Fruit fly (Drosophila melanogaster) whole organism, embryonic: ENCODE measurements around the gene CG11839.

ENCODE experiments used
- Awh ChIP-seq: fragments of 200-800 bp; sonication (Bioruptor generic); IDR thresholded peaks from 2 replicates; pipeline ENCODE4, ENCODE4 v1.3.6; 2022; ENCODE audit warnings: missing biosample characterization, missing genetic modification characterization
- CG10147 ChIP-seq: fragments of 200-800 bp; sonication (Bioruptor generic); optimal IDR thresholded peaks from 2 replicates; lab custom pipeline; 2019; ENCODE audit warnings: missing biosample characterization, mild to moderate bottlenecking, missing genetic modification characterization, moderate library complexity
- CG12659 ChIP-seq: fragments of 200-800 bp; sonication (Bioruptor generic); optimal IDR thresholded peaks from 3 replicates; lab custom pipeline; 2017; ENCODE audit warnings: mild to moderate bottlenecking, missing biosample characterization, missing genetic modification reagents, missing genetic modification characterization
- CG13624 ChIP-seq: fragments of 200-800 bp; sonication (Bioruptor generic); optimal IDR thresholded peaks from 2 replicates; lab custom pipeline; 2016; ENCODE audit warnings: missing biosample characterization, missing genetic modification characterization
- CG14014 ChIP-seq: fragments of 200-800 bp; sonication (Bioruptor generic); IDR thresholded peaks from 2 replicates; pipeline ENCODE4 v1.3.6; 2022; ENCODE audit warnings: missing biosample characterization, missing genetic modification characterization
- CG14050 ChIP-seq: fragments of 200-800 bp; sonication (Bioruptor generic); IDR thresholded peaks from 3 replicates; pipeline ENCODE4 v1.3.6; 2022; ENCODE audit warnings: missing biosample characterization, missing genetic modification characterization
- CG14441 ChIP-seq: fragments of 200-800 bp; sonication (Bioruptor generic); IDR thresholded peaks from 2 replicates; pipeline ENCODE4 v1.3.6; 2022; ENCODE audit warnings: missing biosample characterization, missing genetic modification characterization
- CG15696 ChIP-seq: fragments of 200-800 bp; sonication (Bioruptor generic); optimal IDR thresholded peaks from 2 replicates; lab custom pipeline; 2019; ENCODE audit warnings: missing biosample characterization, mild to moderate bottlenecking, missing genetic modification characterization, moderate library complexity
- CG1603 ChIP-seq: fragments of 200-800 bp; sonication (Bioruptor generic); optimal IDR thresholded peaks from 2 replicates; lab custom pipeline; 2019; ENCODE audit warnings: missing biosample characterization, mild to moderate bottlenecking, missing genetic modification characterization, moderate library complexity
- CG16813 ChIP-seq: fragments of 200-800 bp; sonication (Bioruptor generic); IDR thresholded peaks from 3 replicates; pipeline ENCODE4 v1.3.6; 2022; ENCODE audit warnings: missing biosample characterization, missing genetic modification characterization; ENCODE audit not compliant: partially characterized antibody
- CG17361 ChIP-seq: fragments of 200-800 bp; sonication (Bioruptor generic); IDR thresholded peaks from 3 replicates; pipeline ENCODE4 v1.3.6; 2022; ENCODE audit warnings: missing biosample characterization, missing genetic modification characterization
- CG18476 ChIP-seq: fragments of 200-800 bp; sonication (Bioruptor generic); optimal IDR thresholded peaks from 2 replicates; lab custom pipeline; 2016; ENCODE audit warnings: missing biosample characterization, mild to moderate bottlenecking, missing genetic modification characterization
- CG3065 ChIP-seq: fragments of 200-800 bp; sonication (Bioruptor generic); optimal IDR thresholded peaks from 2 replicates; lab custom pipeline; 2016; ENCODE audit warnings: missing biosample characterization, missing genetic modification characterization
- CG3407 ChIP-seq: fragments of 200-800 bp; sonication (Bioruptor generic); optimal IDR thresholded peaks from 2 replicates; lab custom pipeline; 2018; ENCODE audit warnings: missing biosample characterization, mild to moderate bottlenecking, missing genetic modification characterization
- CG4617 ChIP-seq: fragments of 200-800 bp; sonication (Bioruptor generic); optimal IDR thresholded peaks from 3 replicates; lab custom pipeline; 2016; ENCODE audit warnings: missing biosample characterization, missing genetic modification characterization, borderline replicate concordance
- CG4854 ChIP-seq: fragments of 200-800 bp; sonication (Bioruptor generic); optimal IDR thresholded peaks from 2 replicates; lab custom pipeline; 2016; ENCODE audit warnings: missing biosample characterization, missing genetic modification characterization, inconsistent platforms
- CG8281 ChIP-seq: fragments of 200-800 bp; sonication (Bioruptor generic); optimal IDR thresholded peaks from 2 replicates; lab custom pipeline; 2018; ENCODE audit warnings: missing biosample characterization, mild to moderate bottlenecking, missing genetic modification characterization, moderate library complexity
- CG9727 ChIP-seq: fragments of 200-800 bp; sonication (Bioruptor generic); optimal IDR thresholded peaks from 3 replicates; lab custom pipeline; 2017; ENCODE audit warnings: missing biosample characterization, mild to moderate bottlenecking, missing genetic modification characterization
- CG9797 ChIP-seq: fragments of 200-800 bp; sonication (Bioruptor generic); optimal IDR thresholded peaks from 3 replicates; lab custom pipeline; 2018; ENCODE audit warnings: missing biosample characterization, mild to moderate bottlenecking, missing genetic modification characterization
- CoRest ChIP-seq: fragments of 200-800 bp; sonication (Bioruptor generic); optimal IDR thresholded peaks from 3 replicates; lab custom pipeline; 2018; ENCODE audit warnings: missing biosample characterization, mild to moderate bottlenecking, missing genetic modification characterization, moderate library complexity
- CrebB ChIP-seq: fragments of 200-800 bp; sonication (Bioruptor generic); optimal IDR thresholded peaks from 3 replicates; lab custom pipeline; 2018; ENCODE audit warnings: missing biosample characterization, mild to moderate bottlenecking, missing genetic modification characterization
- D19A ChIP-seq: fragments of 200-800 bp; optimal IDR thresholded peaks from 3 replicates; lab custom pipeline; 2019; ENCODE audit warnings: missing biosample characterization, mild to moderate bottlenecking, missing genetic modification characterization, moderate library complexity
- Fer3 ChIP-seq: fragments of 200-800 bp; sonication (Bioruptor generic); optimal IDR thresholded peaks from 2 replicates; lab custom pipeline; 2018; ENCODE audit warnings: missing biosample characterization, mild to moderate bottlenecking, missing genetic modification characterization, moderate library complexity
- Lhr ChIP-seq: fragments of 200-800 bp; sonication (Bioruptor generic); optimal IDR thresholded peaks from 3 replicates; lab custom pipeline; 2017; ENCODE audit warnings: mild to moderate bottlenecking, missing biosample characterization, missing genetic modification reagents, missing genetic modification characterization
- MBD-R2 ChIP-seq: fragments of 200-800 bp; sonication (Bioruptor generic); IDR thresholded peaks from 2 replicates; pipeline ENCODE4 v1.3.6; 2022; ENCODE audit warnings: missing biosample characterization, missing genetic modification characterization
- NC2α ChIP-seq: fragments of 200-800 bp; sonication (Bioruptor generic); optimal IDR thresholded peaks from 2 replicates; lab custom pipeline; 2016; ENCODE audit warnings: missing biosample characterization, missing genetic modification characterization
- PHDP ChIP-seq: fragments of 200-800 bp; sonication (Bioruptor generic); optimal IDR thresholded peaks from 3 replicates; lab custom pipeline; 2018; ENCODE audit warnings: missing biosample characterization, mild to moderate bottlenecking, missing genetic modification characterization, moderate library complexity
- Sry-δ ChIP-seq: fragments of 200-800 bp; sonication (Bioruptor generic); optimal IDR thresholded peaks from 2 replicates; lab custom pipeline; 2016; ENCODE audit warnings: missing biosample characterization, missing genetic modification characterization
- bbx ChIP-seq: fragments of 200-800 bp; sonication (Bioruptor generic); IDR thresholded peaks from 2 replicates; pipeline ENCODE4 v1.3.6; 2022; ENCODE audit warnings: missing biosample characterization, missing genetic modification characterization; ENCODE audit not compliant: partially characterized antibody
- ci ChIP-seq: fragments of 200-800 bp; sonication (Bioruptor generic); IDR thresholded peaks from 3 replicates; pipeline ENCODE4 v1.3.6; 2022; ENCODE audit warnings: missing biosample characterization, missing genetic modification characterization
- ems ChIP-seq: fragments of 200-800 bp; sonication (Bioruptor generic); optimal IDR thresholded peaks from 3 replicates; lab custom pipeline; 2016; ENCODE audit warnings: missing biosample characterization, missing genetic modification characterization
- exex ChIP-seq: fragments of 200-800 bp; sonication (Bioruptor generic); optimal IDR thresholded peaks from 4 replicates; lab custom pipeline; 2018; ENCODE audit warnings: missing biosample characterization, mild to moderate bottlenecking, missing genetic modification characterization, moderate library complexity
- grn ChIP-seq: fragments of 200-800 bp; sonication (Bioruptor generic); optimal IDR thresholded peaks from 3 replicates; lab custom pipeline; 2017; ENCODE audit warnings: missing biosample characterization, missing genetic modification characterization
- jigr1 ChIP-seq: fragments of 200-800 bp; sonication (Bioruptor generic); IDR thresholded peaks from 3 replicates; pipeline ENCODE4 v1.3.6; 2022; ENCODE audit warnings: missing biosample characterization, missing genetic modification characterization
- jing ChIP-seq: fragments of 200-800 bp; sonication (Bioruptor generic); optimal IDR thresholded peaks from 2 replicates; lab custom pipeline; 2018; ENCODE audit warnings: missing biosample characterization, mild to moderate bottlenecking, missing genetic modification characterization
- klu ChIP-seq: fragments of 200-800 bp; sonication (Bioruptor generic); IDR thresholded peaks from 2 replicates; pipeline ENCODE4 v1.3.6; 2022; ENCODE audit warnings: missing biosample characterization, missing genetic modification characterization
- lmd ChIP-seq: fragments of 200-800 bp; sonication (Bioruptor generic); IDR thresholded peaks from 2 replicates; pipeline ENCODE4 v1.3.6; 2022; ENCODE audit warnings: missing biosample characterization, missing genetic modification characterization
- lola ChIP-seq, 3 experiments: fragments of >200 bp in 2 of 3; fragments of 200-800 bp in 1 of 3; sonication (Bioruptor generic) in 1 of 3; optimal IDR thresholded peaks; 2 replicates each; lab custom pipeline; 2017 to 2019; ENCODE audit warnings: missing biosample characterization in 3 of 3, missing genetic modification characterization in 3 of 3, mild to moderate bottlenecking in 1 of 3, moderate library complexity in 1 of 3
- nmo ChIP-seq: fragments of 200-800 bp; sonication (Bioruptor generic); optimal IDR thresholded peaks from 2 replicates; lab custom pipeline; 2018; ENCODE audit warnings: missing biosample characterization, mild to moderate bottlenecking, missing genetic modification characterization, moderate library complexity
- nom ChIP-seq: fragments of 200-800 bp; sonication (Bioruptor generic); optimal IDR thresholded peaks from 2 replicates; lab custom pipeline; 2017; ENCODE audit warnings: missing biosample characterization, missing genetic modification characterization, mild to moderate bottlenecking, moderate library complexity, missing genetic modification reagents
- odd ChIP-seq: fragments of 200-800 bp; sonication (Bioruptor generic); optimal IDR thresholded peaks from 2 replicates; lab custom pipeline; 2017; ENCODE audit warnings: missing biosample characterization, mild to moderate bottlenecking, missing genetic modification characterization
- prd ChIP-seq, 3 experiments: fragments of >200 bp in 2 of 3; fragments of 200-800 bp in 1 of 3; sonication (Bioruptor generic) in 1 of 3; optimal IDR thresholded peaks in 2 of 3; IDR thresholded peaks in 1 of 3; 2 replicates in 2 of 3; 3 replicates in 1 of 3; pipeline versions ENCODE4 v1.3.6 to Lab custom; 2017 to 2022; ENCODE audit warnings: missing biosample characterization in 1 of 3, missing genetic modification characterization in 1 of 3
- repo ChIP-seq: fragments of 200-800 bp; sonication (Bioruptor generic); optimal IDR thresholded peaks from 2 replicates; lab custom pipeline; 2016; ENCODE audit warnings: missing biosample characterization, missing genetic modification characterization
- rib ChIP-seq: fragments of 200-800 bp; sonication (Bioruptor generic); IDR thresholded peaks from 2 replicates; pipeline ENCODE4 v1.3.6; 2022; ENCODE audit warnings: missing biosample characterization, missing genetic modification characterization
- schlank ChIP-seq: fragments of 200-800 bp; sonication (Bioruptor generic); optimal IDR thresholded peaks from 2 replicates; lab custom pipeline; 2018; ENCODE audit warnings: missing biosample characterization, mild to moderate bottlenecking, missing genetic modification characterization
- tna ChIP-seq: fragments of 200-800 bp; sonication (Bioruptor generic); IDR thresholded peaks from 2 replicates; pipeline ENCODE4 v1.3.6; 2022; ENCODE audit warnings: missing biosample characterization, missing genetic modification characterization; ENCODE audit not compliant: partially characterized antibody
- unpg ChIP-seq: fragments of 200-800 bp; sonication (Bioruptor generic); optimal IDR thresholded peaks from 3 replicates; lab custom pipeline; 2018; ENCODE audit warnings: missing biosample characterization, mild to moderate bottlenecking, missing genetic modification characterization, moderate library complexity
- vnd ChIP-seq: fragments of 200-800 bp; sonication (Bioruptor generic); IDR thresholded peaks from 3 replicates; pipeline ENCODE4 v1.3.6; 2022; ENCODE audit warnings: missing biosample characterization, missing genetic modification characterization; ENCODE audit not compliant: partially characterized antibody

The CG11839 gene

DNA sequence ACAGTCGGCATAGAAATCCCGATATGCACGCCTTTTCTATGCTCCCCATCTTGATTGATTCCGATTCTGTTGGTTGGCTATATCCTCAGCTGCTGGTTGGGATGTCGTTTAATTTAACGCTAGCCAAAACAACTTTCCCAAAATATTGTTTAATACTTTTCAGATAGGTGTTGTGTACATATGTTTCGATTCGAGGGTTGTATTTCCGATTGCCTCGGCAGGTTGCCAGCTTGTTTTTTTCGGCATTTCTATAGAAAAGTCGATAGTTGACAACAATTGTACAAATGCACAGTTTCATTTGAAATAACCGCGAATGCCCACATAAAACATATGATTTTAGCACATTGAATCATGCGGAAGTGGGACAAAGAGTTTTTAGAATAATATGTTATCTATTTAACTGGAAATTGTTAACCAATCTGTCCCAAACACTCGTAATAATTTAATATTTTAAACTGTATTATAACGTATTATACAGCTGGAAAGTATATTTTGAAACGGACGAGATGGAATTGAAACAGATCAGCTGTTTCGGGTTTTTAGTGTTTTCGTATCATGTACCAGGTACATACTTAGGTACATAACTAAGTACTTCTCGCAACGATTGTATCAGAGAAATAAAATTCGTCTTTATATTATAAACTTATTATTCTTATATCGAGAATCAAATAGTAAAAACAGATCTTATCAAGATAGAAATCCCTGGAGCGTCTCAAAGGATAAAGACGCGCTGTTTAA lies 15.1 kb upstream of the CG11839 start, which contains the start of gene CG31109 (continued):
- no peak for TF ChIP-seq jigr1
- TF ChIP-seq CG12659 (GFP tag; lab: Kevin White, UChicago), result peak; percentile 48
- TF ChIP-seq schlank (tag; lab: Kevin White, UChicago), result no peak
- no peak for TF ChIP-seq ems (GFP tag; lab: Kevin White, UChicago)
- TF ChIP-seq bbx (GFP tag; lab: Robert Waterston, UW), result peak; percentile 57
- TF ChIP-seq CG1603 (tag; lab: Kevin White, UChicago), result peak; percentile 91
- no peak for TF ChIP-seq unpg (GFP tag; lab: Kevin White, UChicago)
- TF ChIP-seq rib (GFP tag; lab: Robert Waterston, UW), result no peak
- TF ChIP-seq CG18476, result no peak
- no peak for TF ChIP-seq odd (GFP tag; lab: Kevin White, UChicago)
- TF ChIP-seq CG3065 (GFP tag; lab: Kevin White, UChicago), result no peak
- TF ChIP-seq CG15696 (tag; lab: Kevin White, UChicago), result peak; percentile 46
- no peak for TF ChIP-seq CrebB (tag; lab: Kevin White, UChicago)
- TF ChIP-seq repo (GFP tag; lab: Kevin White, UChicago), result no peak
- TF ChIP-seq CG14441 (GFP tag; lab: Robert Waterston, UW), result 0 out of 2 replicates have a peak, but pooled peaks have one; percentile 17
- peak; percentile 3 for TF ChIP-seq nom
- peak; percentile 26; the same call in 1 of the 3 replicates for TF ChIP-seq ci (GFP tag; lab: Robert Waterston, UW)
- TF ChIP-seq CG16813 (GFP tag; lab: Robert Waterston, UW), result peak; percentile 56; the same call in 2 of the 3 replicates
- TF ChIP-seq lola (GFP tag; optimal IDR thresholded peaks at IDR 0.05; lab: Kevin White, UChicago), result peak in 1 of 3 experiments; percentile 5
- TF ChIP-seq CG10147, result peak; percentile 40
- TF ChIP-seq NC2α (GFP tag; lab: Kevin White, UChicago), result no peak
- TF ChIP-seq vnd (GFP tag; lab: Robert Waterston, UW), result no peak
- no peak for TF ChIP-seq exex (tag; lab: Kevin White, UChicago)
- peak; percentile 37; the same call in 1 of the 2 replicates for TF ChIP-seq CG14014 (GFP tag; lab: Robert Waterston, UW)
- peak; percentile 27 for TF ChIP-seq CG9797
- TF ChIP-seq Lhr, result peak; percentile 31
- no peak for TF ChIP-seq tna (GFP tag; lab: Robert Waterston, UW)
- peak; percentile 1 for TF ChIP-seq D19A (tag; lab: Kevin White, UChicago)
- peak; percentile 79 for TF ChIP-seq MBD-R2 (GFP tag; lab: Robert Waterston, UW)
- no peak for TF ChIP-seq CG8281 (tag; lab: Kevin White, UChicago)
- TF ChIP-seq PHDP (tag; lab: Kevin White, UChicago), result peak; percentile 1
- peak; percentile 42 for TF ChIP-seq CG13624 (GFP tag; lab: Kevin White, UChicago)
- peak; percentile 29 for TF ChIP-seq CoRest
- peak; percentile 35 for TF ChIP-seq nmo (GFP tag; lab: Kevin White, UChicago)
- no peak for TF ChIP-seq prd (optimal IDR thresholded peaks at IDR 0.05; lab: Kevin White, UChicago)
- TF ChIP-seq prd (GFP tag; IDR thresholded peaks at IDR 0.05; lab: Robert Waterston, UW), result no peak
- no peak for TF ChIP-seq CG14050 (GFP tag; lab: Robert Waterston, UW)
- peak; percentile 69 for TF ChIP-seq Sry-δ (GFP tag; lab: Kevin White, UChicago)
- TF ChIP-seq jing (GFP tag; lab: Kevin White, UChicago), result no peak
- peak; percentile 10 for TF ChIP-seq Fer3
- TF ChIP-seq klu (GFP tag; lab: Robert Waterston, UW), result no peak
- peak; percentile 60 for TF ChIP-seq CG4617 (GFP tag; lab: Kevin White, UChicago)
- no peak for TF ChIP-seq Awh
- no peak for TF ChIP-seq CG4854 (GFP tag; lab: Kevin White, UChicago)
- TF ChIP-seq CG3407 (GFP tag; lab: Kevin White, UChicago), result no peak
- peak; percentile 40; the same call in 1 of the 3 replicates for TF ChIP-seq CG17361 (GFP tag; lab: Robert Waterston, UW)
- peak; percentile 2 for TF ChIP-seq CG9727 (GFP tag; lab: Kevin White, UChicago)
- TF ChIP-seq grn (GFP tag; lab: Kevin White, UChicago), result no peak
- TF ChIP-seq lmd (GFP tag; lab: Robert Waterston, UW), result no peak
